Worm (Caenorhabditis elegans) whole organism, late embryonic: ENCODE results near the gene C25H3.11.
"Not testable (repeated sequence)": the region's sequence is repeated elsewhere in the genome, so short reads cannot be mapped to it uniquely, and the experiment has no call there.

Experiments used
- Y22D7AL.16 ChIP-seq: sonication (generic microtip); optimal IDR thresholded peaks from 2 replicates; lab custom pipeline; 2016; ENCODE audit warnings: missing genetic modification characterization, missing compliant biosample characterization
- ahr-1 ChIP-seq: sonication (generic microtip); optimal IDR thresholded peaks from 2 replicates; lab custom pipeline; 2016; ENCODE audit warnings: missing genetic modification characterization, missing compliant biosample characterization
- ceh-30 ChIP-seq: fragments of 150-350 bp; optimal IDR thresholded peaks from 2 replicates; lab custom pipeline; 2014; ENCODE audit warnings: missing biosample characterization, missing genetic modification characterization
- dve-1 ChIP-seq: sonication (generic microtip); optimal IDR thresholded peaks from 2 replicates; lab custom pipeline; 2017; ENCODE audit warnings: antibody characterized with exemption, mild to moderate bottlenecking, missing genetic modification characterization, missing compliant biosample characterization
- elt-4 ChIP-seq: sonication (generic microtip); optimal IDR thresholded peaks from 2 replicates; lab custom pipeline; 2016; ENCODE audit warnings: missing genetic modification characterization, missing compliant biosample characterization
- hlh-6 ChIP-seq: sonication (generic microtip); optimal IDR thresholded peaks from 2 replicates; lab custom pipeline; 2016; ENCODE audit warnings: missing genotype, missing genetic modification characterization, missing compliant biosample characterization
- hlh-8 ChIP-seq: sonication (generic microtip); optimal IDR thresholded peaks from 2 replicates; lab custom pipeline; 2016; ENCODE audit warnings: missing genotype, missing genetic modification characterization, missing compliant biosample characterization
- madf-2 ChIP-seq: sonication (generic microtip); optimal IDR thresholded peaks from 2 replicates; lab custom pipeline; 2017; ENCODE audit warnings: missing genetic modification characterization, missing compliant biosample characterization
- pag-3 ChIP-seq: sonication (generic microtip); optimal IDR thresholded peaks from 2 replicates; lab custom pipeline; 2016; ENCODE audit warnings: missing compliant biosample characterization, missing genetic modification characterization, borderline replicate concordance
- pax-1 ChIP-seq: fragments of 150-350 bp; optimal IDR thresholded peaks from 2 replicates; lab custom pipeline; 2014; ENCODE audit warnings: missing biosample characterization, missing genetic modification characterization
- pha-2 ChIP-seq: sonication (generic microtip); optimal IDR thresholded peaks from 2 replicates; lab custom pipeline; 2017; ENCODE audit warnings: mild to moderate bottlenecking, missing genetic modification characterization, missing compliant biosample characterization
- pros-1 ChIP-seq: fragments of 150-350 bp; optimal IDR thresholded peaks from 2 replicates; lab custom pipeline; 2014; ENCODE audit warnings: missing biosample characterization, missing genetic modification reagents, missing genetic modification characterization
- rnt-1 ChIP-seq: sonication (generic microtip); optimal IDR thresholded peaks from 2 replicates; lab custom pipeline; 2016; ENCODE audit warnings: missing genetic modification characterization, missing compliant biosample characterization
- unc-3 ChIP-seq, 2 experiments: fragments of 200-800 bp in 1 of 2; sonication (Bioruptor generic) in 1 of 2; sonication (generic microtip) in 1 of 2; conservative IDR thresholded peaks in 1 of 2; optimal IDR thresholded peaks in 1 of 2; 2 replicates each; pipeline versions ENCODE4 v1.3.6 to Lab custom; 2016 to 2022; ENCODE audit warnings: missing compliant biosample characterization in 2 of 2, missing genetic modification characterization in 2 of 2, missing genetic modification reagents in 1 of 2
- unc-55 ChIP-seq: sonication (generic microtip); optimal IDR thresholded peaks from 2 replicates; lab custom pipeline; 2017; ENCODE audit warnings: missing biosample characterization, missing genetic modification reagents, missing genetic modification characterization

The C25H3.11 gene

DNA sequence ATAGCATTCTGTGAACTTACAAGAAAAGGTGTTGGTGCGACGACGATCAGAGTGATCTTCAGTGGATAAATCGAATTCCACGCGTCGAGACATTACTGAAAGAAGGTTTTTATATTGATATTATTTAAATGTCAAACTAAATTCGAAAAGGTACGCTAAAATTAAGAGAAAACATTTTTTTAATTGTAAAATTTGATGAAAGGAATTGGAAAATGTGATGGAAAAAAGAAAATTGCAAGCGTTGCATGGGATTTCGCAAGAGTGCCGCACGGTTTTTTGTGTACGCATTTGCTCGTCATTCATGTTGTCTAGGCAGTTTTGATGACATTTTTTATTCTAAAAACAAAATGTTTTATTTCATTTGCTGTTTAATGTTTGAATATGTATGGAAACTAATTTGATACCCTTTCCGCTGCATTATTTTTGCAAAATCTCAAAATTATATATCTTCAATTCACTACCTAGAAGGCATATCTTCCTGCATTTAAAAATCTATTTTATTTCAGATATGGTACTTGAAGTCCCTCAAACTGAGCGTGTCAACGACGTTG is 57.9 kb downstream of the C25H3.11 start, which contains the start of the genes F59E12.6 and npl-4.1:
Gene F59E12.6 (minus strand): TSS at position 101 of the 551 bp plus-strand sequence.
Gene npl-4.1 (plus strand): TSS at position 501 of the 551 bp plus-strand sequence.
- not testable (repeated sequence) for TF ChIP-seq Y22D7AL.16; rnt-1 (tag; lab: Kevin White, UChicago); pros-1 (tag; lab: Kevin White, UChicago)

DNA sequence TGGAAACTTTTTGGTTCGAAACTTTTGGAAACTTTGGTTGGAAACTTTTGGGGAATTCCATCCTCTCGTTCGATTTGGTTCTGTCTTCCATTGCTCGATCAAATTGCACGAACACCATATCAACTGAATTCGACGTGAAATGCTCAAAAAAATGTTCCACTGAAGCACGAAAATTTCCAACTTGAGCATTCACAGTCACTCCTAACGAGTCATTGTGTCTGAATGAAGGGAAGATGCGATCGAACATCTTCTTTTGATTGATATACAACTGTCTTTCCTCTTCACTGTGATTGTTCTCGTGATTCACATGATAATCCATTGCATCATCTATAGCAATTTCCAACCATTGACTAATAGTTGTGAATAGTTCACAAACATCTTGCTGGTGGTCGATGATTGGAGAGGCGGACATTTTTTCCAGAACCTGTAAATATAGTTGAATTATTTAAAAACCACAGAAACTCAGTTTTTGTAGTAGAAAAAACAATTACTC is 60.5 kb downstream of the C25H3.11 start, which contains the start of gene F59E12.15:
Gene F59E12.15 (minus strand): TSS at position 51 of the 493 bp plus-strand sequence.
- TF ChIP-seq Y22D7AL.16 (no peak), hlh-8 (tag; lab: Kevin White, UChicago) (no peak), elt-4 (tag; lab: Kevin White, UChicago) (no peak), dve-1 (tag; lab: Kevin White, UChicago) (no peak), pha-2 (tag; lab: Kevin White, UChicago) (no peak), unc-3 (GFP tag; conservative IDR thresholded peaks at IDR 0.05; lab: Robert Waterston, UW) (no peak), unc-3 (tag; optimal IDR thresholded peaks at IDR 0.05; lab: Kevin White, UChicago) (no peak), pax-1 (no peak), ahr-1 (tag; lab: Kevin White, UChicago) (no peak), madf-2 (no peak), pag-3 (tag; lab: Kevin White, UChicago) (no peak)

DNA sequence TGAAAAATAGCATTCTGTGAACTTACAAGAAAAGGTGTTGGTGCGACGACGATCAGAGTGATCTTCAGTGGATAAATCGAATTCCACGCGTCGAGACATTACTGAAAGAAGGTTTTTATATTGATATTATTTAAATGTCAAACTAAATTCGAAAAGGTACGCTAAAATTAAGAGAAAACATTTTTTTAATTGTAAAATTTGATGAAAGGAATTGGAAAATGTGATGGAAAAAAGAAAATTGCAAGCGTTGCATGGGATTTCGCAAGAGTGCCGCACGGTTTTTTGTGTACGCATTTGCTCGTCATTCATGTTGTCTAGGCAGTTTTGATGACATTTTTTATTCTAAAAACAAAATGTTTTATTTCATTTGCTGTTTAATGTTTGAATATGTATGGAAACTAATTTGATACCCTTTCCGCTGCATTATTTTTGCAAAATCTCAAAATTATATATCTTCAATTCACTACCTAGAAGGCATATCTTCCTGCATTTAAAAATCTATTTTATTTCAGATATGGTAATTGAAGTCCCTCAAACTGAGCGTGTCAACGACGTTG is 66.4 kb downstream of the C25H3.11 start, which contains the start of the genes eif-3.L and npl-4.2:
Gene eif-3.L (minus strand): TSS at position 101 of the 557 bp plus-strand sequence.
Gene npl-4.2 (plus strand): TSS at position 507 of the 557 bp plus-strand sequence.
- not testable (repeated sequence) for TF ChIP-seq hlh-6 (tag; lab: Kevin White, UChicago); unc-55 (GFP tag; lab: Kevin White, UChicago); ceh-30 (tag; lab: Kevin White, UChicago)
